Worm (Caenorhabditis elegans) whole organism, L4 larva: ENCODE results near the gene fbxa-151.

ENCODE experiments used
- aly-2 ChIP-seq: sonication (generic microtip); optimal IDR thresholded peaks from 2 replicates; lab custom pipeline; 2018; ENCODE audit warnings: missing biosample characterization, missing genetic modification characterization
- mxl-2 ChIP-seq: fragments of 200-800 bp; sonication (Bioruptor generic); conservative IDR thresholded peaks from 2 replicates; pipeline ENCODE4 v1.3.6; 2022; ENCODE audit warnings: missing genetic modification reagents, missing genetic modification characterization, missing compliant biosample characterization
- nhr-41 ChIP-seq: fragments of 200-800 bp; sonication (Bioruptor generic); IDR thresholded peaks from 2 replicates; pipeline ENCODE4 v1.3.6; 2022; ENCODE audit warnings: missing genetic modification reagents, missing genetic modification characterization, missing compliant biosample characterization
- nhr-77 ChIP-seq: fragments of 150-350 bp; optimal IDR thresholded peaks from 2 replicates; lab custom pipeline; 2014; ENCODE audit warnings: missing biosample characterization, missing genetic modification characterization

- TF ChIP-seq nhr-41 (GFP tag; lab: Robert Waterston, UW) (no peak), mxl-2 (no peak), aly-2 (tag; lab: Kevin White, UChicago) (no peak), nhr-77 (peak; percentile 54)
Observed at ce11 chrIII:1295149-1295716, 28.5 kb upstream of the fbxa-151 start, which contains the start of gene fbxa-35.
